Worm (Caenorhabditis elegans) whole organism, L2 larva: ENCODE measurements around the gene C27D6.3.

Experiments
- C34F6.9 ChIP-seq: fragments of 150-350 bp; optimal IDR thresholded peaks from 2 replicates; lab custom pipeline; 2014; ENCODE audit warnings: missing biosample characterization, missing genetic modification characterization
- F13H6.1 ChIP-seq: sonication (generic microtip); optimal IDR thresholded peaks from 2 replicates; lab custom pipeline; 2016; ENCODE audit warnings: missing genetic modification characterization, missing compliant biosample characterization
- R02D3.7 ChIP-seq: fragments of 150-350 bp; optimal IDR thresholded peaks from 2 replicates; lab custom pipeline; 2014; ENCODE audit warnings: missing biosample characterization, missing genetic modification characterization
- Y55F3AM.14 ChIP-seq: fragments of 200-800 bp; sonication (Bioruptor generic); optimal IDR thresholded peaks from 2 replicates; lab custom pipeline; 2018; ENCODE audit warnings: mild to moderate bottlenecking, missing genetic modification characterization, missing compliant biosample characterization
- ZK546.5 ChIP-seq: sonication (generic microtip); optimal IDR thresholded peaks from 2 replicates; lab custom pipeline; 2017; ENCODE audit warnings: missing biosample characterization, missing genetic modification characterization
- alr-1 ChIP-seq: fragments of 150-350 bp; optimal IDR thresholded peaks from 2 replicates; lab custom pipeline; 2014; ENCODE audit warnings: missing biosample characterization, missing genetic modification characterization
- aly-2 ChIP-seq: fragments of 150-350 bp; optimal IDR thresholded peaks from 2 replicates; lab custom pipeline; 2014; ENCODE audit warnings: missing biosample characterization, missing genetic modification characterization
- ama-1 ChIP-seq: fragments of 150-350 bp; optimal IDR thresholded peaks from 2 replicates; lab custom pipeline; 2018; ENCODE audit warnings: inconsistent platforms
- blmp-1 ChIP-seq: sonication (generic microtip); optimal IDR thresholded peaks from 2 replicates; lab custom pipeline; 2017; ENCODE audit warnings: missing genetic modification characterization, mild to moderate bottlenecking, missing compliant biosample characterization, antibody characterized with exemption, moderate library complexity; ENCODE audit not compliant: insufficient read depth
- ceh-16 ChIP-seq: fragments of 150-350 bp; optimal IDR thresholded peaks from 2 replicates; lab custom pipeline; 2014; ENCODE audit warnings: missing biosample characterization, missing genetic modification characterization
- ceh-82 ChIP-seq: fragments of 150-350 bp; optimal IDR thresholded peaks from 2 replicates; lab custom pipeline; 2014; ENCODE audit warnings: missing biosample characterization, missing genetic modification characterization
- crh-2 ChIP-seq: sonication (generic microtip); optimal IDR thresholded peaks from 2 replicates; lab custom pipeline; 2017; ENCODE audit warnings: missing biosample characterization, missing genetic modification characterization
- dmd-4 ChIP-seq: sonication (generic microtip); optimal IDR thresholded peaks from 2 replicates; lab custom pipeline; 2017; ENCODE audit warnings: missing biosample characterization, missing genetic modification characterization
- egl-27 ChIP-seq: sonication (generic microtip); optimal IDR thresholded peaks from 3 replicates; lab custom pipeline; 2017; ENCODE audit warnings: missing biosample characterization, missing genetic modification reagents, missing genetic modification characterization
- elt-1 ChIP-seq: fragments of 150-350 bp; optimal IDR thresholded peaks from 2 replicates; lab custom pipeline; 2014; ENCODE audit warnings: missing biosample characterization, missing genetic modification characterization
- elt-3 ChIP-seq: sonication (generic microtip); optimal IDR thresholded peaks from 2 replicates; lab custom pipeline; 2017; ENCODE audit warnings: missing biosample characterization, missing genetic modification characterization
- fos-1 ChIP-seq: fragments of 150-350 bp; optimal IDR thresholded peaks from 2 replicates; lab custom pipeline; 2014; ENCODE audit warnings: missing biosample characterization, missing genetic modification characterization
- gmeb-1 ChIP-seq: fragments of 150-350 bp; optimal IDR thresholded peaks from 2 replicates; lab custom pipeline; 2014; ENCODE audit warnings: missing biosample characterization, missing genetic modification characterization
- lin-13 ChIP-seq: fragments of 150-350 bp; optimal IDR thresholded peaks from 2 replicates; lab custom pipeline; 2014; ENCODE audit warnings: missing biosample characterization, missing genetic modification reagents, missing genetic modification characterization
- lin-39 ChIP-seq: fragments of 150-350 bp; optimal IDR thresholded peaks from 2 replicates; lab custom pipeline; 2014; ENCODE audit warnings: missing biosample characterization, missing genetic modification reagents, missing genetic modification characterization
- lsy-2 ChIP-seq, 2 experiments: fragments of 150-350 bp in 1 of 2; sonication (generic microtip) in 1 of 2; optimal IDR thresholded peaks; 2 replicates each; lab custom pipeline; 2014 to 2017; ENCODE audit warnings: missing biosample characterization in 2 of 2, missing genetic modification characterization in 2 of 2
- mab-5 ChIP-seq: fragments of 150-350 bp; optimal IDR thresholded peaks from 2 replicates; lab custom pipeline; 2014; ENCODE audit warnings: missing biosample characterization, missing genetic modification characterization
- mbf-1 ChIP-seq: sonication (generic microtip); optimal IDR thresholded peaks from 2 replicates; lab custom pipeline; 2017; ENCODE audit warnings: missing biosample characterization, missing genetic modification characterization
- mdl-1 ChIP-seq, 2 experiments: fragments of 150-350 bp in 1 of 2; sonication (generic microtip) in 1 of 2; optimal IDR thresholded peaks; 2 replicates each; lab custom pipeline; 2017; ENCODE audit warnings: missing biosample characterization in 2 of 2, missing genetic modification characterization in 2 of 2
- nhr-10 ChIP-seq: sonication (generic microtip); optimal IDR thresholded peaks from 2 replicates; lab custom pipeline; 2017; ENCODE audit warnings: missing biosample characterization, missing genetic modification characterization
- nhr-11 ChIP-seq: fragments of 150-350 bp; optimal IDR thresholded peaks from 2 replicates; lab custom pipeline; 2014; ENCODE audit warnings: missing biosample characterization, missing genetic modification characterization
- nhr-12 ChIP-seq: fragments of 150-350 bp; optimal IDR thresholded peaks from 2 replicates; lab custom pipeline; 2014; ENCODE audit warnings: missing biosample characterization, missing genetic modification characterization
- nhr-129 ChIP-seq: fragments of 150-350 bp; optimal IDR thresholded peaks from 2 replicates; lab custom pipeline; 2014; ENCODE audit warnings: missing biosample characterization, missing genetic modification characterization
- nhr-21 ChIP-seq: fragments of 150-350 bp; optimal IDR thresholded peaks from 2 replicates; lab custom pipeline; 2014; ENCODE audit warnings: missing biosample characterization, missing genetic modification characterization
- nhr-23 ChIP-seq: fragments of 150-350 bp; optimal IDR thresholded peaks from 2 replicates; lab custom pipeline; 2014; ENCODE audit warnings: missing biosample characterization, missing genetic modification reagents, missing genetic modification characterization
- nhr-237 ChIP-seq: fragments of 150-350 bp; optimal IDR thresholded peaks from 2 replicates; lab custom pipeline; 2014; ENCODE audit warnings: missing biosample characterization, missing genetic modification characterization
- nhr-25 ChIP-seq: fragments of 150-350 bp; sonication (generic microtip); optimal IDR thresholded peaks from 3 replicates; lab custom pipeline; 2014; ENCODE audit warnings: missing biosample characterization, missing genetic modification characterization
- nhr-6 ChIP-seq: fragments of 150-350 bp; optimal IDR thresholded peaks from 2 replicates; lab custom pipeline; 2014; ENCODE audit warnings: missing biosample characterization, missing genetic modification characterization
- nhr-77 ChIP-seq: fragments of 150-350 bp; optimal IDR thresholded peaks from 2 replicates; lab custom pipeline; 2014; ENCODE audit warnings: missing biosample characterization, missing genetic modification characterization
- peb-1 ChIP-seq: fragments of 150-350 bp; optimal IDR thresholded peaks from 2 replicates; lab custom pipeline; 2014; ENCODE audit warnings: missing biosample characterization, missing genetic modification characterization
- sem-4 ChIP-seq: fragments of 150-350 bp; optimal IDR thresholded peaks from 2 replicates; lab custom pipeline; 2014; ENCODE audit warnings: missing biosample characterization, missing genetic modification reagents, missing genetic modification characterization
- skn-1 ChIP-seq: sonication (generic microtip); optimal IDR thresholded peaks from 2 replicates; lab custom pipeline; 2017; ENCODE audit warnings: missing biosample characterization, missing genetic modification characterization
- sma-3 ChIP-seq: sonication (generic microtip); optimal IDR thresholded peaks from 2 replicates; lab custom pipeline; 2016; ENCODE audit warnings: missing genetic modification reagents, missing genetic modification characterization, missing compliant biosample characterization
- sma-9 ChIP-seq, 2 experiments: fragments of 150-350 bp in 1 of 2; sonication (generic microtip) in 1 of 2; optimal IDR thresholded peaks; 2 replicates each; lab custom pipeline; 2014 to 2016; ENCODE audit warnings: missing genetic modification characterization in 2 of 2, mild to moderate bottlenecking in 1 of 2, missing biosample characterization in 1 of 2, missing compliant biosample characterization in 1 of 2, missing genetic modification reagents in 1 of 2, moderate library complexity in 1 of 2
- snpc-4 ChIP-seq: fragments of 150-350 bp; optimal IDR thresholded peaks from 2 replicates; lab custom pipeline; 2014; ENCODE audit warnings: missing biosample characterization, missing genetic modification characterization
- unc-55 ChIP-seq: fragments of 150-350 bp; sonication (generic microtip); optimal IDR thresholded peaks from 3 replicates; lab custom pipeline; 2014; ENCODE audit warnings: missing biosample characterization, missing genetic modification reagents, missing genetic modification characterization
- unc-62 ChIP-seq: fragments of 150-350 bp; optimal IDR thresholded peaks from 2 replicates; lab custom pipeline; 2014; ENCODE audit warnings: missing biosample characterization, missing genetic modification reagents, missing genetic modification characterization
- zag-1 ChIP-seq: fragments of 150-350 bp; optimal IDR thresholded peaks from 2 replicates; lab custom pipeline; 2014; ENCODE audit warnings: missing biosample characterization, missing genetic modification characterization
- ztf-1 ChIP-seq: fragments of 200-800 bp; sonication (Bioruptor generic); conservative IDR thresholded peaks from 2 replicates; pipeline ENCODE4 v1.3.6; 2022; ENCODE audit warnings: missing genetic modification characterization, missing compliant biosample characterization
- ztf-11 ChIP-seq: sonication (generic microtip); optimal IDR thresholded peaks from 2 replicates; lab custom pipeline; 2017; ENCODE audit warnings: missing biosample characterization, missing genetic modification characterization

The C27D6.3 gene

ce11 chrII:5184661-5185545 lies 10.6 kb upstream of the C27D6.3 start:
- TF ChIP-seq ceh-16 (no peak), fos-1 (tag; lab: Kevin White, UChicago) (peak; percentile 68), mdl-1 (tag; optimal IDR thresholded peaks at IDR 0.05; lab: Kevin White, UChicago) (no peak), ztf-1 (no peak), mbf-1 (tag; lab: Kevin White, UChicago) (no peak), sma-9 (GFP tag; optimal IDR thresholded peaks at IDR 0.05; lab: Kevin White, UChicago) (peak; percentile 51), sma-9 (tag; optimal IDR thresholded peaks at IDR 0.05; lab: Kevin White, UChicago) (no peak), F13H6.1 (tag; lab: Kevin White, UChicago) (peak; percentile 2), skn-1 (tag; lab: Kevin White, UChicago) (no peak)

- TF ChIP-seq nhr-77 (tag; lab: Kevin White, UChicago) (no peak), nhr-11 (tag; lab: Kevin White, UChicago) (no peak), snpc-4 (no peak), sma-3 (GFP tag; lab: Kevin White, UChicago) (no peak), sem-4 (tag; lab: Kevin White, UChicago) (no peak), lsy-2 (tag; optimal IDR thresholded peaks at IDR 0.05; lab: Kevin White, UChicago) (peak in 1 of 2 experiments; percentile 38), nhr-25 (tag; lab: Kevin White, UChicago) (peak; percentile 40), nhr-237 (no peak), crh-2 (tag; lab: Kevin White, UChicago) (no peak), C34F6.9 (tag; lab: Kevin White, UChicago) (no peak), nhr-129 (tag; lab: Kevin White, UChicago) (no peak), lin-13 (GFP tag; lab: Kevin White, UChicago) (no peak)
Measured at ce11 chrII:5183207-5183606, 8.9 kb upstream of the C27D6.3 start.

ce11 chrII:5182451-5182850 lies 8.2 kb upstream of the C27D6.3 start:
- peak; percentile 88 for TF ChIP-seq nhr-129 (tag; lab: Kevin White, UChicago)
- no peak for TF ChIP-seq alr-1 (tag; lab: Kevin White, UChicago)
- no peak for TF ChIP-seq nhr-77 (tag; lab: Kevin White, UChicago)
- TF ChIP-seq crh-2 (tag; lab: Kevin White, UChicago): no peak
- TF ChIP-seq mdl-1 (tag; optimal IDR thresholded peaks at IDR 0.05; lab: Kevin White, UChicago): peak in 1 of 2 experiments; percentile 45
- no peak for TF ChIP-seq skn-1 (tag; lab: Kevin White, UChicago)
- peak; percentile 81 for TF ChIP-seq sma-9 (GFP tag; optimal IDR thresholded peaks at IDR 0.05; lab: Kevin White, UChicago)
- TF ChIP-seq sma-9 (tag; optimal IDR thresholded peaks at IDR 0.05; lab: Kevin White, UChicago): no peak
- peak; percentile 70 for TF ChIP-seq F13H6.1 (tag; lab: Kevin White, UChicago)
- TF ChIP-seq sma-3 (GFP tag; lab: Kevin White, UChicago): peak; percentile 47
- no peak for TF ChIP-seq nhr-10 (tag; lab: Kevin White, UChicago)
- TF ChIP-seq mab-5 (tag; lab: Kevin White, UChicago): no peak
- TF ChIP-seq zag-1 (tag; lab: Kevin White, UChicago): peak; percentile 41
- no peak for TF ChIP-seq ama-1
- TF ChIP-seq unc-55 (GFP tag; lab: Kevin White, UChicago): no peak
- peak; percentile 62 for TF ChIP-seq nhr-21
- no peak for TF ChIP-seq ztf-1
- no peak for TF ChIP-seq ztf-11 (tag; lab: Kevin White, UChicago)
- TF ChIP-seq aly-2 (tag; lab: Kevin White, UChicago): no peak
- TF ChIP-seq nhr-237: no peak
- no peak for TF ChIP-seq nhr-6 (tag; lab: Kevin White, UChicago)
- peak; percentile 81 for TF ChIP-seq blmp-1
- no peak for TF ChIP-seq nhr-12 (tag; lab: Kevin White, UChicago)
- no peak for TF ChIP-seq nhr-23 (tag; lab: Kevin White, UChicago)
- TF ChIP-seq ZK546.5 (tag; lab: Kevin White, UChicago): no peak
- TF ChIP-seq egl-27: no peak
- no peak for TF ChIP-seq Y55F3AM.14 (GFP tag; lab: Kevin White, UChicago)
- no peak for TF ChIP-seq lin-39 (tag; lab: Kevin White, UChicago)
- TF ChIP-seq snpc-4: no peak
- no peak for TF ChIP-seq peb-1 (tag; lab: Kevin White, UChicago)
- no peak for TF ChIP-seq unc-62
- TF ChIP-seq ceh-16: no peak
- TF ChIP-seq lin-13 (GFP tag; lab: Kevin White, UChicago): peak; percentile 44
- TF ChIP-seq fos-1 (tag; lab: Kevin White, UChicago): peak; percentile 76
- no peak for TF ChIP-seq R02D3.7 (tag; lab: Kevin White, UChicago)
- peak; percentile 56 for TF ChIP-seq nhr-25 (tag; lab: Kevin White, UChicago)
- no peak for TF ChIP-seq ceh-82 (tag; lab: Kevin White, UChicago)
- no peak for TF ChIP-seq elt-3 (tag; lab: Kevin White, UChicago)
- no peak for TF ChIP-seq dmd-4 (tag; lab: Kevin White, UChicago)
- TF ChIP-seq sem-4 (tag; lab: Kevin White, UChicago): peak; percentile 44
- TF ChIP-seq elt-1 (tag; lab: Kevin White, UChicago): no peak
- peak; percentile 66 for TF ChIP-seq gmeb-1
- TF ChIP-seq mbf-1 (tag; lab: Kevin White, UChicago): no peak
- TF ChIP-seq lsy-2 (tag; optimal IDR thresholded peaks at IDR 0.05; lab: Kevin White, UChicago): peak in 1 of 2 experiments; percentile 74
- no peak for TF ChIP-seq nhr-11 (tag; lab: Kevin White, UChicago)
